Fruit fly (Drosophila melanogaster) whole organism, prepupa: ENCODE results near the gene CG10055.

ENCODE experiments used
- Blimp-1 ChIP-seq: fragments of 200-800 bp; sonication (Bioruptor generic); optimal IDR thresholded peaks from 3 replicates; lab custom pipeline; 2017; ENCODE audit warnings: missing biosample characterization, missing genetic modification characterization, mild to moderate bottlenecking, moderate library complexity, missing genetic modification reagents
- CG6792 ChIP-seq: fragments of 200-800 bp; sonication (Bioruptor generic); optimal IDR thresholded peaks from 3 replicates; lab custom pipeline; 2016; ENCODE audit warnings: missing biosample characterization, missing genetic modification characterization
- CG8632 ChIP-seq: fragments of 200-800 bp; sonication (Bioruptor generic); optimal IDR thresholded peaks from 3 replicates; lab custom pipeline; 2016; ENCODE audit warnings: missing biosample characterization, missing genetic modification characterization
- Met ChIP-seq: fragments of 200-800 bp; sonication (Bioruptor generic); optimal IDR thresholded peaks from 3 replicates; lab custom pipeline; 2016; ENCODE audit warnings: missing biosample characterization, missing genetic modification characterization
- OdsH ChIP-seq: fragments of 200-800 bp; sonication (Bioruptor generic); optimal IDR thresholded peaks from 3 replicates; lab custom pipeline; 2016; ENCODE audit warnings: missing biosample characterization, missing genetic modification characterization
- fd85E ChIP-seq: fragments of 200-800 bp; sonication (Bioruptor generic); optimal IDR thresholded peaks from 3 replicates; lab custom pipeline; 2016; ENCODE audit warnings: missing biosample characterization, missing genetic modification characterization

- TF ChIP-seq CG8632 (GFP tag; lab: Kevin White, UChicago) (no peak), fd85E (no peak), OdsH (no peak), Met (GFP tag; lab: Kevin White, UChicago) (no peak), CG6792 (GFP tag; lab: Kevin White, UChicago) (no peak), Blimp-1 (GFP tag; lab: Kevin White, UChicago) (no peak)
These were observed 16.5 kb downstream of the CG10055 start for dm6 chr3R:7169927-7170326.
